Worm (Caenorhabditis elegans) whole organism, late embryonic: ENCODE data around the gene ZK1086.2.

Experiments
- F13H6.1 ChIP-seq: sonication (generic microtip); optimal IDR thresholded peaks from 2 replicates; lab custom pipeline; 2016; ENCODE audit warnings: missing genetic modification characterization, missing compliant biosample characterization
- K09A11.1 ChIP-seq: sonication (generic microtip); optimal IDR thresholded peaks from 2 replicates; lab custom pipeline; 2017; ENCODE audit warnings: antibody characterized with exemption, mild to moderate bottlenecking, missing genetic modification characterization, missing compliant biosample characterization; ENCODE audit not compliant: insufficient read depth
- Y22D7AL.16 ChIP-seq: sonication (generic microtip); optimal IDR thresholded peaks from 2 replicates; lab custom pipeline; 2016; ENCODE audit warnings: missing genetic modification characterization, missing compliant biosample characterization
- ahr-1 ChIP-seq: sonication (generic microtip); optimal IDR thresholded peaks from 2 replicates; lab custom pipeline; 2016; ENCODE audit warnings: missing genetic modification characterization, missing compliant biosample characterization
- ceh-14 ChIP-seq: sonication (generic microtip); optimal IDR thresholded peaks from 2 replicates; lab custom pipeline; 2016; ENCODE audit warnings: missing genotype, missing genetic modification characterization, missing compliant biosample characterization
- ceh-18 ChIP-seq: sonication (generic microtip); optimal IDR thresholded peaks from 2 replicates; lab custom pipeline; 2016; ENCODE audit warnings: missing genetic modification characterization, missing compliant biosample characterization
- ceh-19 ChIP-seq: fragments of 200-800 bp; sonication (Bioruptor generic); optimal IDR thresholded peaks from 2 replicates; lab custom pipeline; 2018; ENCODE audit warnings: mild to moderate bottlenecking, missing genetic modification characterization, missing compliant biosample characterization
- ceh-2 ChIP-seq: sonication (generic microtip); optimal IDR thresholded peaks from 2 replicates; lab custom pipeline; 2016; ENCODE audit warnings: missing genotype, missing genetic modification characterization, missing compliant biosample characterization
- ceh-31 ChIP-seq: sonication (generic microtip); optimal IDR thresholded peaks from 2 replicates; lab custom pipeline; 2016; ENCODE audit warnings: missing genetic modification characterization, missing compliant biosample characterization
- ceh-34 ChIP-seq: sonication (generic microtip); optimal IDR thresholded peaks from 2 replicates; lab custom pipeline; 2016; ENCODE audit warnings: mild to moderate bottlenecking, missing genetic modification characterization, missing compliant biosample characterization
- ceh-48 ChIP-seq: sonication (generic microtip); optimal IDR thresholded peaks from 2 replicates; lab custom pipeline; 2016; ENCODE audit warnings: missing genetic modification characterization, inconsistent platforms, missing compliant biosample characterization
- ceh-6 ChIP-seq: fragments of 200-800 bp; sonication (Bioruptor generic); optimal IDR thresholded peaks from 2 replicates; lab custom pipeline; 2018; ENCODE audit warnings: mild to moderate bottlenecking, missing genetic modification characterization, missing compliant biosample characterization
- ceh-9 ChIP-seq: sonication (generic microtip); optimal IDR thresholded peaks from 2 replicates; lab custom pipeline; 2016; ENCODE audit warnings: mild to moderate bottlenecking, missing genetic modification characterization, inconsistent platforms, missing compliant biosample characterization
- che-1 ChIP-seq: sonication (generic microtip); optimal IDR thresholded peaks from 2 replicates; lab custom pipeline; 2016; ENCODE audit warnings: mild to moderate bottlenecking, missing genetic modification characterization, missing compliant biosample characterization
- dmd-4 ChIP-seq: sonication (generic microtip); optimal IDR thresholded peaks from 2 replicates; lab custom pipeline; 2016; ENCODE audit warnings: borderline replicate concordance, missing genetic modification characterization, missing compliant biosample characterization
- elt-2 ChIP-seq: sonication (generic microtip); optimal IDR thresholded peaks from 2 replicates; lab custom pipeline; 2016; ENCODE audit warnings: missing genetic modification reagents, missing genetic modification characterization, missing compliant biosample characterization
- ets-4 ChIP-seq: sonication (generic microtip); optimal IDR thresholded peaks from 2 replicates; lab custom pipeline; 2016; ENCODE audit warnings: missing genetic modification characterization, missing compliant biosample characterization
- eyg-1 ChIP-seq: sonication (generic microtip); optimal IDR thresholded peaks from 2 replicates; lab custom pipeline; 2016; ENCODE audit warnings: missing genotype, missing genetic modification characterization, missing compliant biosample characterization
- fax-1 ChIP-seq: sonication (generic microtip); optimal IDR thresholded peaks from 2 replicates; lab custom pipeline; 2016; ENCODE audit warnings: missing genotype, missing genetic modification characterization, missing compliant biosample characterization
- fkh-6 ChIP-seq: sonication (generic microtip); optimal IDR thresholded peaks from 2 replicates; lab custom pipeline; 2016; ENCODE audit warnings: missing genetic modification characterization, missing compliant biosample characterization
- gmeb-2 ChIP-seq: sonication (generic microtip); optimal IDR thresholded peaks from 2 replicates; lab custom pipeline; 2016; ENCODE audit warnings: missing genetic modification characterization, inconsistent platforms, missing compliant biosample characterization
- hlh-13 ChIP-seq: fragments of 200-800 bp; sonication (Bioruptor generic); optimal IDR thresholded peaks from 2 replicates; lab custom pipeline; 2018; ENCODE audit warnings: mild to moderate bottlenecking, missing genetic modification characterization, missing compliant biosample characterization
- hlh-15 ChIP-seq: sonication (generic microtip); optimal IDR thresholded peaks from 2 replicates; lab custom pipeline; 2016; ENCODE audit warnings: missing genetic modification characterization, missing compliant biosample characterization
- hlh-6 ChIP-seq: sonication (generic microtip); optimal IDR thresholded peaks from 2 replicates; lab custom pipeline; 2016; ENCODE audit warnings: missing genotype, missing genetic modification characterization, missing compliant biosample characterization
- hlh-8 ChIP-seq: sonication (generic microtip); optimal IDR thresholded peaks from 2 replicates; lab custom pipeline; 2016; ENCODE audit warnings: missing genotype, missing genetic modification characterization, missing compliant biosample characterization
- lim-6 ChIP-seq: sonication (generic microtip); optimal IDR thresholded peaks from 2 replicates; lab custom pipeline; 2016; ENCODE audit warnings: missing genetic modification characterization, missing compliant biosample characterization
- lin-11 ChIP-seq: fragments of 200-800 bp; sonication (Bioruptor generic); optimal IDR thresholded peaks from 2 replicates; lab custom pipeline; 2018; ENCODE audit warnings: mild to moderate bottlenecking, missing genetic modification characterization, missing compliant biosample characterization
- madf-2 ChIP-seq: sonication (generic microtip); optimal IDR thresholded peaks from 2 replicates; lab custom pipeline; 2017; ENCODE audit warnings: missing genetic modification characterization, missing compliant biosample characterization
- mec-3 ChIP-seq: sonication (generic microtip); optimal IDR thresholded peaks from 2 replicates; lab custom pipeline; 2016; ENCODE audit warnings: borderline replicate concordance, missing genetic modification characterization, missing compliant biosample characterization
- nfya-1 ChIP-seq: sonication (generic microtip); optimal IDR thresholded peaks from 2 replicates; lab custom pipeline; 2017; ENCODE audit warnings: missing genetic modification characterization, mild to moderate bottlenecking, missing compliant biosample characterization, antibody characterized with exemption, moderate library complexity
- nhr-11 ChIP-seq: fragments of 150-350 bp; optimal IDR thresholded peaks from 2 replicates; lab custom pipeline; 2014; ENCODE audit warnings: missing biosample characterization, missing genetic modification characterization
- nhr-232 ChIP-seq: sonication (generic microtip); optimal IDR thresholded peaks from 2 replicates; lab custom pipeline; 2016; ENCODE audit warnings: missing genetic modification characterization, missing compliant biosample characterization
- npax-4 ChIP-seq: sonication (generic microtip); optimal IDR thresholded peaks from 2 replicates; lab custom pipeline; 2016; ENCODE audit warnings: missing genetic modification characterization, missing compliant biosample characterization
- odd-2 ChIP-seq: sonication (generic microtip); optimal IDR thresholded peaks from 2 replicates; lab custom pipeline; 2017; ENCODE audit warnings: antibody characterized with exemption, mild to moderate bottlenecking, missing genetic modification characterization, missing compliant biosample characterization
- pag-3 ChIP-seq: sonication (generic microtip); optimal IDR thresholded peaks from 2 replicates; lab custom pipeline; 2016; ENCODE audit warnings: missing compliant biosample characterization, missing genetic modification characterization, borderline replicate concordance
- pat-9 ChIP-seq: fragments of 200-800 bp; sonication (Bioruptor generic); optimal IDR thresholded peaks from 2 replicates; lab custom pipeline; 2018; ENCODE audit warnings: mild to moderate bottlenecking, missing genetic modification characterization, moderate library complexity, missing compliant biosample characterization
- pax-1 ChIP-seq: fragments of 150-350 bp; optimal IDR thresholded peaks from 2 replicates; lab custom pipeline; 2014; ENCODE audit warnings: missing biosample characterization, missing genetic modification characterization
- pha-2 ChIP-seq: sonication (generic microtip); optimal IDR thresholded peaks from 2 replicates; lab custom pipeline; 2017; ENCODE audit warnings: mild to moderate bottlenecking, missing genetic modification characterization, missing compliant biosample characterization
- pha-4 ChIP-seq: fragments of 150-350 bp; optimal IDR thresholded peaks from 2 replicates; lab custom pipeline; 2018; ENCODE audit warnings: missing biosample characterization, missing genetic modification reagents, missing genetic modification characterization
- sox-2 ChIP-seq: fragments of 200-800 bp; sonication (Bioruptor generic); IDR thresholded peaks from 2 replicates; pipeline ENCODE4 v1.3.6; 2022; ENCODE audit warnings: missing genetic modification reagents, missing genetic modification characterization, missing compliant biosample characterization
- sox-4 ChIP-seq: sonication (generic microtip); optimal IDR thresholded peaks from 2 replicates; lab custom pipeline; 2017; ENCODE audit warnings: mild to moderate bottlenecking, missing genetic modification characterization, inconsistent platforms, missing compliant biosample characterization
- tbx-7 ChIP-seq: sonication (generic microtip); optimal IDR thresholded peaks from 2 replicates; lab custom pipeline; 2016; ENCODE audit warnings: missing genotype, missing genetic modification characterization, missing compliant biosample characterization
- ttx-3 ChIP-seq: sonication (generic microtip); optimal IDR thresholded peaks from 2 replicates; lab custom pipeline; 2016; ENCODE audit warnings: missing genetic modification reagents, missing genetic modification characterization, missing compliant biosample characterization
- unc-3 ChIP-seq, 2 experiments: fragments of 200-800 bp in 1 of 2; sonication (Bioruptor generic) in 1 of 2; sonication (generic microtip) in 1 of 2; conservative IDR thresholded peaks in 1 of 2; optimal IDR thresholded peaks in 1 of 2; 2 replicates each; pipeline versions ENCODE4 v1.3.6 to Lab custom; 2016 to 2022; ENCODE audit warnings: missing compliant biosample characterization in 2 of 2, missing genetic modification characterization in 2 of 2, missing genetic modification reagents in 1 of 2
- unc-42 ChIP-seq: sonication (generic microtip); optimal IDR thresholded peaks from 2 replicates; lab custom pipeline; 2016; ENCODE audit warnings: missing genotype, missing genetic modification characterization, missing compliant biosample characterization
- unc-55 ChIP-seq: sonication (generic microtip); optimal IDR thresholded peaks from 2 replicates; lab custom pipeline; 2017; ENCODE audit warnings: missing biosample characterization, missing genetic modification reagents, missing genetic modification characterization
- unc-86 ChIP-seq: sonication (generic microtip); optimal IDR thresholded peaks from 2 replicates; lab custom pipeline; 2016; ENCODE audit warnings: missing genetic modification characterization, missing compliant biosample characterization
- zip-5 ChIP-seq: sonication (generic microtip); optimal IDR thresholded peaks from 2 replicates; lab custom pipeline; 2016; ENCODE audit warnings: missing genetic modification characterization, missing compliant biosample characterization
- ztf-16 ChIP-seq: sonication (generic microtip); optimal IDR thresholded peaks from 2 replicates; lab custom pipeline; 2017; ENCODE audit warnings: missing genetic modification characterization, missing compliant biosample characterization

Gene ZK1086.2

ce11 chrX:13782074-13782462 lies 11.4 kb downstream of the ZK1086.2 start:
- TF ChIP-seq ceh-2 (tag; lab: Kevin White, UChicago) = no peak
- no peak for TF ChIP-seq ttx-3 (tag; lab: Kevin White, UChicago)
- TF ChIP-seq pag-3 (tag; lab: Kevin White, UChicago) = no peak
- TF ChIP-seq unc-86 (tag; lab: Kevin White, UChicago) = no peak
- no peak for TF ChIP-seq ceh-34 (tag; lab: Kevin White, UChicago)
- TF ChIP-seq unc-55 = no peak
- no peak for TF ChIP-seq hlh-8 (tag; lab: Kevin White, UChicago)
- no peak for TF ChIP-seq nhr-232 (tag; lab: Kevin White, UChicago)
- no peak for TF ChIP-seq ceh-19 (GFP tag; lab: Kevin White, UChicago)
- TF ChIP-seq ceh-14 (tag; lab: Kevin White, UChicago) = no peak
- TF ChIP-seq F13H6.1 (tag; lab: Kevin White, UChicago) = no peak
- no peak for TF ChIP-seq hlh-13 (GFP tag; lab: Kevin White, UChicago)
- no peak for TF ChIP-seq zip-5 (tag; lab: Kevin White, UChicago)
- TF ChIP-seq lin-11 = no peak
- TF ChIP-seq pha-2 = no peak
- TF ChIP-seq pax-1 (tag; lab: Kevin White, UChicago) = no peak

- no peak for TF ChIP-seq tbx-7 (tag; lab: Kevin White, UChicago)
- peak; percentile 26 for TF ChIP-seq Y22D7AL.16 (tag; lab: Kevin White, UChicago)
- peak; percentile 21 for TF ChIP-seq pat-9 (tag; lab: Kevin White, UChicago)
- peak; percentile 32 for TF ChIP-seq che-1
- no peak for TF ChIP-seq npax-4 (tag; lab: Kevin White, UChicago)
- peak; percentile 43 for TF ChIP-seq gmeb-2 (tag; lab: Kevin White, UChicago)
- no peak for TF ChIP-seq mec-3 (tag; lab: Kevin White, UChicago)
- no peak for TF ChIP-seq dmd-4 (tag; lab: Kevin White, UChicago)
- TF ChIP-seq unc-55 = no peak
- no peak for TF ChIP-seq ceh-18 (tag; lab: Kevin White, UChicago)
- no peak for TF ChIP-seq hlh-8 (tag; lab: Kevin White, UChicago)
- no peak for TF ChIP-seq ahr-1 (tag; lab: Kevin White, UChicago)
- TF ChIP-seq nhr-11 (tag; lab: Kevin White, UChicago) = no peak
- no peak for TF ChIP-seq unc-42 (tag; lab: Kevin White, UChicago)
- peak; percentile 37 for TF ChIP-seq ceh-14 (tag; lab: Kevin White, UChicago)
- TF ChIP-seq hlh-15 (tag; lab: Kevin White, UChicago) = peak; percentile 4
- TF ChIP-seq ceh-19 (GFP tag; lab: Kevin White, UChicago) = no peak
- no peak for TF ChIP-seq sox-2 (GFP tag; lab: Robert Waterston, UW)
- no peak for TF ChIP-seq eyg-1 (tag; lab: Kevin White, UChicago)
- no peak for TF ChIP-seq ceh-31 (tag; lab: Kevin White, UChicago)
- TF ChIP-seq nfya-1 (tag; lab: Kevin White, UChicago) = no peak
- no peak for TF ChIP-seq elt-2 (tag; lab: Kevin White, UChicago)
- peak; percentile 1 for TF ChIP-seq nhr-232 (tag; lab: Kevin White, UChicago)
- no peak for TF ChIP-seq pag-3 (tag; lab: Kevin White, UChicago)
- no peak for TF ChIP-seq unc-3 (GFP tag; conservative IDR thresholded peaks at IDR 0.05; lab: Robert Waterston, UW)
- TF ChIP-seq unc-3 (tag; optimal IDR thresholded peaks at IDR 0.05; lab: Kevin White, UChicago) = no peak
- no peak for TF ChIP-seq ceh-48 (tag; lab: Kevin White, UChicago)
- peak; percentile 9 for TF ChIP-seq ttx-3 (tag; lab: Kevin White, UChicago)
- no peak for TF ChIP-seq ets-4 (tag; lab: Kevin White, UChicago)
- TF ChIP-seq K09A11.1 = no peak
- TF ChIP-seq ceh-6 (GFP tag; lab: Kevin White, UChicago) = no peak
- peak; percentile 14 for TF ChIP-seq fkh-6 (tag; lab: Kevin White, UChicago)
- no peak for TF ChIP-seq hlh-6 (tag; lab: Kevin White, UChicago)
- TF ChIP-seq madf-2 (tag; lab: Kevin White, UChicago) = peak; percentile 11
- no peak for TF ChIP-seq sox-4 (tag; lab: Kevin White, UChicago)
- no peak for TF ChIP-seq lim-6 (tag; lab: Kevin White, UChicago)
- no peak for TF ChIP-seq ztf-16 (tag; lab: Kevin White, UChicago)
- no peak for TF ChIP-seq pha-4 (tag; lab: Kevin White, UChicago)
- no peak for TF ChIP-seq odd-2 (tag; lab: Kevin White, UChicago)
- peak; percentile 4 for TF ChIP-seq fax-1 (tag; lab: Kevin White, UChicago)
- no peak for TF ChIP-seq ceh-9 (tag; lab: Kevin White, UChicago)
Measured at ce11 chrX:13781445-13782073, 11.9 kb downstream of the ZK1086.2 start.
